Worm (Caenorhabditis elegans) whole organism, late embryonic: ENCODE results near the gene R02E4.3.

Experiments
- ama-1 ChIP-seq: fragments of 150-350 bp; optimal IDR thresholded peaks from 2 replicates; lab custom pipeline; 2014
- ceh-30 ChIP-seq: fragments of 150-350 bp; optimal IDR thresholded peaks from 2 replicates; lab custom pipeline; 2014; ENCODE audit warnings: missing biosample characterization, missing genetic modification characterization
- ceh-34 ChIP-seq: sonication (generic microtip); optimal IDR thresholded peaks from 2 replicates; lab custom pipeline; 2016; ENCODE audit warnings: mild to moderate bottlenecking, missing genetic modification characterization, missing compliant biosample characterization
- fkh-6 ChIP-seq: sonication (generic microtip); optimal IDR thresholded peaks from 2 replicates; lab custom pipeline; 2016; ENCODE audit warnings: missing genetic modification characterization, missing compliant biosample characterization
- gmeb-2 ChIP-seq: sonication (generic microtip); optimal IDR thresholded peaks from 2 replicates; lab custom pipeline; 2016; ENCODE audit warnings: missing genetic modification characterization, inconsistent platforms, missing compliant biosample characterization
- hlh-15 ChIP-seq: sonication (generic microtip); optimal IDR thresholded peaks from 2 replicates; lab custom pipeline; 2016; ENCODE audit warnings: missing genetic modification characterization, missing compliant biosample characterization
- nfya-1 ChIP-seq: sonication (generic microtip); optimal IDR thresholded peaks from 2 replicates; lab custom pipeline; 2017; ENCODE audit warnings: missing genetic modification characterization, mild to moderate bottlenecking, missing compliant biosample characterization, antibody characterized with exemption, moderate library complexity
- nhr-11 ChIP-seq: fragments of 150-350 bp; optimal IDR thresholded peaks from 2 replicates; lab custom pipeline; 2014; ENCODE audit warnings: missing biosample characterization, missing genetic modification characterization
- pat-9 ChIP-seq: fragments of 200-800 bp; sonication (Bioruptor generic); optimal IDR thresholded peaks from 2 replicates; lab custom pipeline; 2018; ENCODE audit warnings: mild to moderate bottlenecking, missing genetic modification characterization, moderate library complexity, missing compliant biosample characterization
- rnt-1 ChIP-seq: sonication (generic microtip); optimal IDR thresholded peaks from 2 replicates; lab custom pipeline; 2016; ENCODE audit warnings: missing genetic modification characterization, missing compliant biosample characterization
- unc-55 ChIP-seq: sonication (generic microtip); optimal IDR thresholded peaks from 2 replicates; lab custom pipeline; 2017; ENCODE audit warnings: missing biosample characterization, missing genetic modification reagents, missing genetic modification characterization

ce11 chrX:4146798-4147543 is 45.0 kb upstream of the R02E4.3 start:
- no peak for TF ChIP-seq hlh-15 (tag; lab: Kevin White, UChicago)
- no peak for TF ChIP-seq ama-1 (lab: Kevin White, UChicago)
- TF ChIP-seq fkh-6 (tag; lab: Kevin White, UChicago): no peak
- no peak for TF ChIP-seq ceh-30
- no peak for TF ChIP-seq pat-9 (tag; lab: Kevin White, UChicago)
- no peak for TF ChIP-seq nhr-11 (tag; lab: Kevin White, UChicago)
- TF ChIP-seq unc-55: no peak
- TF ChIP-seq ceh-34 (tag; lab: Kevin White, UChicago): no peak
- TF ChIP-seq nfya-1 (tag; lab: Kevin White, UChicago): no peak
- TF ChIP-seq rnt-1 (tag; lab: Kevin White, UChicago): no peak
- TF ChIP-seq gmeb-2 (tag; lab: Kevin White, UChicago): no peak
